Worm (Caenorhabditis elegans) whole organism, L1 larva: ENCODE measurements around the gene T16G12.13.

Source experiments
- alr-1 ChIP-seq: fragments of 200-800 bp; sonication (Bioruptor generic); optimal IDR thresholded peaks from 2 replicates; lab custom pipeline; 2018; ENCODE audit warnings: borderline replicate concordance, mild to moderate bottlenecking, missing genetic modification characterization, missing compliant biosample characterization
- ama-1 ChIP-seq: fragments of 150-350 bp; optimal IDR thresholded peaks from 2 replicates; lab custom pipeline; 2014
- blmp-1 ChIP-seq: fragments of 150-350 bp; optimal IDR thresholded peaks from 2 replicates; lab custom pipeline; 2014; ENCODE audit warnings: missing biosample characterization, missing genetic modification characterization
- elt-3 ChIP-seq, 6 experiments: fragments of 150-350 bp in 1 of 6; sonication (generic microtip); optimal IDR thresholded peaks; 2 replicates each; lab custom pipeline; 2017 to 2018; ENCODE audit warnings: missing biosample characterization in 6 of 6, missing genetic modification characterization in 6 of 6, inconsistent platforms in 1 of 6
- fkh-10 ChIP-seq: sonication (generic microtip); optimal IDR thresholded peaks from 2 replicates; lab custom pipeline; 2017; ENCODE audit warnings: missing biosample characterization, missing genetic modification reagents, missing genetic modification characterization
- hpl-2 ChIP-seq: fragments of 150-350 bp; optimal IDR thresholded peaks from 2 replicates; lab custom pipeline; 2014; ENCODE audit warnings: missing biosample characterization, missing genetic modification reagents, missing genetic modification characterization
- jun-1 ChIP-seq: fragments of 150-350 bp; optimal IDR thresholded peaks from 2 replicates; lab custom pipeline; 2014; ENCODE audit warnings: missing biosample characterization, missing genetic modification reagents, missing genetic modification characterization
- lin-13 ChIP-seq: fragments of 150-350 bp; optimal IDR thresholded peaks from 2 replicates; lab custom pipeline; 2014; ENCODE audit warnings: missing biosample characterization, missing genetic modification reagents, missing genetic modification characterization
- nhr-237 ChIP-seq: fragments of 150-350 bp; optimal IDR thresholded peaks from 2 replicates; lab custom pipeline; 2014; ENCODE audit warnings: missing biosample characterization, missing genetic modification characterization
- nhr-28 ChIP-seq: fragments of 150-350 bp; optimal IDR thresholded peaks from 2 replicates; lab custom pipeline; 2014; ENCODE audit warnings: missing biosample characterization, missing genetic modification characterization
- nhr-77 ChIP-seq: fragments of 150-350 bp; optimal IDR thresholded peaks from 2 replicates; lab custom pipeline; 2014; ENCODE audit warnings: missing biosample characterization, missing genetic modification characterization
- pag-3 ChIP-seq: sonication (generic microtip); optimal IDR thresholded peaks from 2 replicates; lab custom pipeline; 2017; ENCODE audit warnings: missing genetic modification characterization, mild to moderate bottlenecking, missing compliant biosample characterization, antibody characterized with exemption, borderline replicate concordance; ENCODE audit not compliant: insufficient read depth
- unc-30 ChIP-seq: sonication (generic microtip); optimal IDR thresholded peaks from 2 replicates; lab custom pipeline; 2017; ENCODE audit warnings: missing biosample characterization, missing genetic modification characterization
- unc-62 ChIP-seq: fragments of 150-350 bp; optimal IDR thresholded peaks from 2 replicates; lab custom pipeline; 2014; ENCODE audit warnings: missing biosample characterization, missing genetic modification reagents, missing genetic modification characterization

- TF ChIP-seq jun-1 (tag; lab: Kevin White, UChicago), result peak; percentile 90
- no peak for TF ChIP-seq alr-1
- peak in 1 of 6 experiments; percentile 30 for TF ChIP-seq elt-3 (tag; optimal IDR thresholded peaks at IDR 0.05; lab: Kevin White, UChicago)
- peak; percentile 78 for TF ChIP-seq nhr-237 (tag; lab: Kevin White, UChicago)
- no peak for TF ChIP-seq hpl-2 (GFP tag; lab: Kevin White, UChicago)
- peak; percentile 85 for TF ChIP-seq lin-13 (GFP tag; lab: Kevin White, UChicago)
- peak; percentile 90 for TF ChIP-seq nhr-77
- no peak for TF ChIP-seq pag-3 (tag; lab: Kevin White, UChicago)
- peak; percentile 64 for TF ChIP-seq fkh-10 (GFP tag; lab: Kevin White, UChicago)
- peak; percentile 53 for TF ChIP-seq ama-1 (lab: Kevin White, UChicago)
- TF ChIP-seq unc-30 (tag; lab: Kevin White, UChicago), result no peak
- peak; percentile 66 for TF ChIP-seq blmp-1 (tag; lab: Kevin White, UChicago)
- TF ChIP-seq nhr-28 (tag; lab: Kevin White, UChicago), result no peak
- no peak for TF ChIP-seq unc-62 (GFP tag; lab: Kevin White, UChicago)
Observed at ce11 chrIII:10096525-10096972, 35.9 kb downstream of the T16G12.13 start.
